Fruit fly (Drosophila melanogaster): ENCODE measurements around the gene CG12024.

Gene CG12024

DNA sequence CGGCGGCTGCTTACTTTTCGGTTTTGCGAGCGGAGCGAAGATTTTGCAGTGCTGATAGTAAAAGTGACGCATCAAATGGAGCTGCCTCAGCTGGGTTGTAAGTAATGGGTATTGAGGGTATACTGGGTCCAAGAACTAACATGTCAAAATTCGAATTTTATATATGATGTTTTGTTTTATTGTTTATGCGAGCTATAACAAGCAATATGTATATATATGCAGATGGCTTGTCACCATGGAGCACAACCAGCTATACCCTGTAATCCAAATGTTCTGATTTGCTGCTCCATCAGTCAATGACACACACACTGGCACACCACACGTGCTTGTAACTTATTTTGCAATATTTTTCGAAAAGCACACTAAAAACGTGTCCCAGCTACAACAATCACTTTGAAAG is 27.4 kb upstream of the CG12024 start (continued):
- TF ChIP-seq CG7368 (GFP tag; optimal IDR thresholded peaks at IDR 0.05) (peak; percentile 38), fd59A (GFP tag; optimal IDR thresholded peaks at IDR 0.05) (peak; percentile 58), salr (GFP tag; optimal IDR thresholded peaks at IDR 0.05) (peak in 1 of 2 experiments; percentile 69), fkh (GFP tag; optimal IDR thresholded peaks at IDR 0.05) (no peak), CG8119 (GFP tag; IDR thresholded peaks at IDR 0.05) (peak; percentile 57; the same call in 1 of the 3 replicates), fd85E (GFP tag; optimal IDR thresholded peaks at IDR 0.05) (no peak), Gug (GFP tag; IDR thresholded peaks at IDR 0.05) (peak; percentile 75), achi (GFP tag; optimal IDR thresholded peaks at IDR 0.05) (peak; percentile 59), acj6 (GFP tag; optimal IDR thresholded peaks at IDR 0.05) (peak; percentile 77), CG6792 (GFP tag; optimal IDR thresholded peaks at IDR 0.05) (peak; percentile 50), cyc (GFP tag; optimal IDR thresholded peaks at IDR 0.05) (peak; percentile 62), CG16779 (tag; optimal IDR thresholded peaks at IDR 0.05) (peak; percentile 16), CG15336 (GFP tag; IDR thresholded peaks at IDR 0.05) (peak; percentile 78), CG6808 (GFP tag; optimal IDR thresholded peaks at IDR 0.05) (peak; percentile 28), spab (GFP tag; optimal IDR thresholded peaks at IDR 0.05) (no peak), CG10631 (GFP tag; optimal IDR thresholded peaks at IDR 0.05) (peak; percentile 66), svp (GFP tag) (peak; percentile 81), Lpt (GFP tag; optimal IDR thresholded peaks at IDR 0.05) (peak; percentile 68), CG6854 (GFP tag; optimal IDR thresholded peaks at IDR 0.05) (no peak), CG8632 (GFP tag; optimal IDR thresholded peaks at IDR 0.05) (peak; percentile 38), Ets96B (tag; optimal IDR thresholded peaks at IDR 0.05) (peak; percentile 43), dsx (GFP tag; optimal IDR thresholded peaks at IDR 0.05; ENCODE audit: poor library complexity, severe bottlenecking) (peak; percentile 9), CG4318 (GFP tag; optimal IDR thresholded peaks at IDR 0.05) (peak; percentile 50), Blimp-1 (GFP tag; optimal IDR thresholded peaks at IDR 0.05) (no peak), CG6276 (GFP tag; optimal IDR thresholded peaks at IDR 0.05) (peak; percentile 53), CG3919 (GFP tag; optimal IDR thresholded peaks at IDR 0.05) (peak; percentile 63), Smox (GFP tag; optimal IDR thresholded peaks at IDR 0.05) (peak; percentile 71), pdm3 (GFP tag; optimal IDR thresholded peaks at IDR 0.05) (peak; percentile 68), Hr39 (GFP tag; optimal IDR thresholded peaks at IDR 0.05) (peak; percentile 81), CG3032 (tag; optimal IDR thresholded peaks at IDR 0.05) (peak; percentile 57), ss (GFP tag; optimal IDR thresholded peaks at IDR 0.05) (peak in 1 of 2 experiments; percentile 11), CG9139 (GFP tag; optimal IDR thresholded peaks at IDR 0.05) (no peak)

- TF ChIP-seq svp (GFP tag): peak; percentile 84
- TF ChIP-seq Eip78C (GFP tag): peak; percentile 40
- no peak for TF ChIP-seq CG6854 (GFP tag; optimal IDR thresholded peaks at IDR 0.05)
Observed at dm6 chr3L:1831753-1832268, 25.2 kb upstream of the CG12024 start, which contains the start of gene Cpr62Ba. Gene Cpr62Ba (minus strand): TSS chr3L:1831783.

dm6 chr3L:1835064-1835463 is 21.9 kb upstream of the CG12024 start, which contains the start of gene Cpr62Bb:
Gene Cpr62Bb (minus strand): TSS chr3L:1835164.
- TF ChIP-seq Sox14 (GFP tag; optimal IDR thresholded peaks at IDR 0.05): no peak
- TF ChIP-seq CG3032 (tag; optimal IDR thresholded peaks at IDR 0.05): no peak

dm6 chr3L:1841984-1842383 is 15.0 kb upstream of the CG12024 start, which contains the start of gene Cpr62Bc:
Gene Cpr62Bc (minus strand): TSS chr3L:1842084.
- no peak for TF ChIP-seq CG6276 (GFP tag; optimal IDR thresholded peaks at IDR 0.05)
- no peak for TF ChIP-seq Sox15 (GFP tag; optimal IDR thresholded peaks at IDR 0.05)

All from whole organism, prepupa.